Worm (Caenorhabditis elegans): ENCODE data around the gene F57G12.1.
A peak's percentile ranks its signal among the peaks of the same experiment; 100 is the strongest.

Gene F57G12.1

ce11 chrX:12160002-12160690 lies 11.3 kb downstream of the F57G12.1 start, which contains the start of gene F57G12.2:
Gene F57G12.2, minus strand, starts transcription at chrX:12160052.
- no peak for TF ChIP-seq sea-1 (GFP tag; conservative IDR thresholded peaks at IDR 0.05)
- no peak for TF ChIP-seq aly-1 (tag; optimal IDR thresholded peaks at IDR 0.05)
- no peak for TF ChIP-seq ceh-13 (GFP tag; optimal IDR thresholded peaks at IDR 0.05)
- TF ChIP-seq ets-7 (tag; optimal IDR thresholded peaks at IDR 0.05): no peak
- no peak for TF ChIP-seq tra-4 (tag; optimal IDR thresholded peaks at IDR 0.05)
- no peak for TF ChIP-seq ama-1 (optimal IDR thresholded peaks at IDR 0.05)
- no peak for TF ChIP-seq F13C5.2 (tag; optimal IDR thresholded peaks at IDR 0.05)
- no peak for TF ChIP-seq B0310.2 (tag; optimal IDR thresholded peaks at IDR 0.05)
- TF ChIP-seq flt-1 (GFP tag; IDR thresholded peaks at IDR 0.05): no peak
- no peak for TF ChIP-seq hnd-1 (tag; optimal IDR thresholded peaks at IDR 0.05)
- no peak for TF ChIP-seq scrt-1 (GFP tag; IDR thresholded peaks at IDR 0.05)
- TF ChIP-seq hmg-4 (GFP tag; optimal IDR thresholded peaks at IDR 0.05): no peak
- no peak for TF ChIP-seq pes-1 (GFP tag; IDR thresholded peaks at IDR 0.05)
- TF ChIP-seq tbx-11 (GFP tag; IDR thresholded peaks at IDR 0.05): no peak
- TF ChIP-seq tbx-37 (GFP tag; conservative IDR thresholded peaks at IDR 0.05): no peak
- TF ChIP-seq ceh-36 (tag; optimal IDR thresholded peaks at IDR 0.05): no peak
- TF ChIP-seq hmbx-1 (tag; optimal IDR thresholded peaks at IDR 0.05): no peak

- TF ChIP-seq aly-1 (tag; optimal IDR thresholded peaks at IDR 0.05): no peak
- no peak for TF ChIP-seq tbx-11 (GFP tag; IDR thresholded peaks at IDR 0.05)
- TF ChIP-seq hmbx-1 (tag; optimal IDR thresholded peaks at IDR 0.05): no peak
- no peak for TF ChIP-seq B0310.2 (tag; optimal IDR thresholded peaks at IDR 0.05)
- peak; percentile 18 for TF ChIP-seq ceh-36 (tag; optimal IDR thresholded peaks at IDR 0.05)
These were observed 12.8 kb downstream of the F57G12.1 start for ce11 chrX:12158641-12159040.

- no peak for TF ChIP-seq tbx-37 (GFP tag; conservative IDR thresholded peaks at IDR 0.05)
- no peak for TF ChIP-seq sea-1 (GFP tag; conservative IDR thresholded peaks at IDR 0.05)
- no peak for TF ChIP-seq aly-1 (tag; optimal IDR thresholded peaks at IDR 0.05)
- no peak for TF ChIP-seq ets-7 (tag; optimal IDR thresholded peaks at IDR 0.05)
- no peak for TF ChIP-seq hmbx-1 (tag; optimal IDR thresholded peaks at IDR 0.05)
- no peak for TF ChIP-seq F13C5.2 (tag; optimal IDR thresholded peaks at IDR 0.05)
- TF ChIP-seq tra-4 (tag; optimal IDR thresholded peaks at IDR 0.05): no peak
- no peak for TF ChIP-seq tbx-11 (GFP tag; IDR thresholded peaks at IDR 0.05)
- TF ChIP-seq ceh-13 (GFP tag; optimal IDR thresholded peaks at IDR 0.05): no peak
- no peak for TF ChIP-seq pes-1 (GFP tag; IDR thresholded peaks at IDR 0.05)
- no peak for TF ChIP-seq hmg-4 (GFP tag; optimal IDR thresholded peaks at IDR 0.05)
- no peak for TF ChIP-seq B0310.2 (tag; optimal IDR thresholded peaks at IDR 0.05)
- TF ChIP-seq ama-1 (optimal IDR thresholded peaks at IDR 0.05): no peak
- no peak for TF ChIP-seq flt-1 (GFP tag; IDR thresholded peaks at IDR 0.05)
- no peak for TF ChIP-seq ceh-36 (tag; optimal IDR thresholded peaks at IDR 0.05)
- no peak for TF ChIP-seq scrt-1 (GFP tag; IDR thresholded peaks at IDR 0.05)
- TF ChIP-seq hnd-1 (tag; optimal IDR thresholded peaks at IDR 0.05): no peak
These were observed 17.2 kb downstream of the F57G12.1 start, which contains the start of gene mfsd-11 for ce11 chrX:12154055-12154898. Gene mfsd-11, minus strand, starts transcription at chrX:12154105.

ce11 chrX:12149638-12150137 lies 21.8 kb downstream of the F57G12.1 start, which contains the start of gene znf-474:
Gene znf-474, plus strand, starts transcription at chrX:12149924.
- TF ChIP-seq pes-1 (GFP tag; IDR thresholded peaks at IDR 0.05) (no peak), scrt-1 (GFP tag; IDR thresholded peaks at IDR 0.05) (0 out of 2 replicates have a peak, but pooled peaks have one; percentile 51), hmbx-1 (tag; optimal IDR thresholded peaks at IDR 0.05) (no peak), tbx-11 (GFP tag; IDR thresholded peaks at IDR 0.05) (no peak)

DNA sequence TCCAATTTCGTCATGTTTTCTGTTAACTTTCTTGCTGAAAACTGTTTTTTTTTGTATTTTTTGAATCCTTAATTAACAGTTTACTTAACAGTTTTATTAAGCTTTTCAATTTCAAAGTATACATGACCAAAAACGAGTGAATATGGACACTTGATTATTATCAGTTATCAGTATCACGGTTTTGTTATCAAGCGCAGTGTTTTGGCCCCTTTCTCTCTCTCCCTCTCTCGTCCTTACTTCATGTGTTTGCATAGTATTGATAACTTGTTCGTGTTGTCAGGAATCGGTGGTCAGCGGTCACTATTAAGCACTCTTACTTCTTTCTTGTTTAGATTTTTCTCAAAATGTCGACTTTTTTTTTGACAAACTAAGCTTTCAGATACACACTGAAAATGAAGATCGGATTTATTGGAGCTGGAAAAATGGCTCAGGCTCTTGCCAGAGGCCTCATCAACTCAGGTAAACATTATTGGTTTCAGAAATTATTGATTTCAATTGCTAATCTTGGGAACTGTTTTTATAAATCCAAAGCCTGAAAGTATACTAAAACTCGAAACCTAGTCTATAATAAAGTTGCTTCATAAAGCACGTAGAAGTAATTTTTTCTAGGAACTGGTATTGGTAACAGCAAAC lies 24.9 kb downstream of the F57G12.1 start, which contains the start of gene pycr-1:
Gene pycr-1, plus strand, starts transcription at position 380 of the 633 bp plus-strand sequence.
- TF ChIP-seq tbx-37 (GFP tag; conservative IDR thresholded peaks at IDR 0.05) (no peak), tbx-11 (GFP tag; IDR thresholded peaks at IDR 0.05) (no peak), ets-7 (tag; optimal IDR thresholded peaks at IDR 0.05) (no peak), hmbx-1 (tag; optimal IDR thresholded peaks at IDR 0.05) (no peak), tra-4 (tag; optimal IDR thresholded peaks at IDR 0.05) (no peak), hmg-4 (GFP tag; optimal IDR thresholded peaks at IDR 0.05) (no peak), pes-1 (GFP tag; IDR thresholded peaks at IDR 0.05) (no peak), B0310.2 (tag; optimal IDR thresholded peaks at IDR 0.05) (no peak), F13C5.2 (tag; optimal IDR thresholded peaks at IDR 0.05) (no peak), sea-1 (GFP tag; conservative IDR thresholded peaks at IDR 0.05) (no peak), aly-1 (tag; optimal IDR thresholded peaks at IDR 0.05) (no peak), scrt-1 (GFP tag; IDR thresholded peaks at IDR 0.05) (no peak)

- TF ChIP-seq tra-4 (tag; optimal IDR thresholded peaks at IDR 0.05): no peak
- no peak for TF ChIP-seq flt-1 (GFP tag; IDR thresholded peaks at IDR 0.05)
- no peak for TF ChIP-seq hmbx-1 (tag; optimal IDR thresholded peaks at IDR 0.05)
- TF ChIP-seq ceh-13 (GFP tag; optimal IDR thresholded peaks at IDR 0.05): no peak
- no peak for TF ChIP-seq ama-1 (optimal IDR thresholded peaks at IDR 0.05)
- TF ChIP-seq pes-1 (GFP tag; IDR thresholded peaks at IDR 0.05): no peak
- TF ChIP-seq hnd-1 (tag; optimal IDR thresholded peaks at IDR 0.05): no peak
- no peak for TF ChIP-seq tbx-11 (GFP tag; IDR thresholded peaks at IDR 0.05)
- no peak for TF ChIP-seq ets-7 (tag; optimal IDR thresholded peaks at IDR 0.05)
- TF ChIP-seq aly-1 (tag; optimal IDR thresholded peaks at IDR 0.05): no peak
- no peak for TF ChIP-seq sea-1 (GFP tag; conservative IDR thresholded peaks at IDR 0.05)
- no peak for TF ChIP-seq ceh-36 (tag; optimal IDR thresholded peaks at IDR 0.05)
- no peak for TF ChIP-seq tbx-37 (GFP tag; conservative IDR thresholded peaks at IDR 0.05)
- TF ChIP-seq B0310.2 (tag; optimal IDR thresholded peaks at IDR 0.05): no peak
- no peak for TF ChIP-seq scrt-1 (GFP tag; IDR thresholded peaks at IDR 0.05)
- no peak for TF ChIP-seq hmg-4 (GFP tag; optimal IDR thresholded peaks at IDR 0.05)
- no peak for TF ChIP-seq F13C5.2 (tag; optimal IDR thresholded peaks at IDR 0.05)
These were observed 25.6 kb downstream of the F57G12.1 start for ce11 chrX:12145919-12146318.

All from whole organism, early embryonic.